Fruit fly (Drosophila melanogaster): ENCODE results near the gene CG12155.

CG12155 gene

DNA sequence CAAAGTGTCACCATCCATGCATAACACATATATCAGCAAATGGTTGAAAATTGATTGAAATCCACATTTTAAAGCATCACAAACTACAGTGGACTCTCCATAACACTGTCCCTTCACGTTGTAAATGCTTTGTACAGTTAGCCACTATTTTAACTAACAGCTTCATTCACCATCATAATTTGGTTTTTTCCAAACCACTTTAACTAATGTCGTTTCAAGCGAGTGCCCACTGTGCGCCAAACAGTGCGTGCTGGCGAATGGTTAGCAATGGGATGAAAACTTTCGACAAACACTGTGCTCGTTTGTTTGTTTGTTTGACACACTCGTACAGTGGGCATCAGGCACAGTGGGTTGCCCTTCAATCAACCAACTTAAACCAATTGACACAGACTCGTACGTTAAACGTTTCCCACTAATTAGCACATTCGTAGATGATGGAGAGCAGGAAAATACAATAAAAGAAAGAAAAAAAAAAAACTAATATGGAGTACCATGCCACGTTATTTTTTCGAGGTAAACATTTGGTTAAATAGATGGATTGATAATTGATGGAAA is 28.2 kb upstream of the CG12155 start (continued):
- TF ChIP-seq pho (GFP tag; optimal IDR thresholded peaks at IDR 0.05) (peak; percentile 92), CG6272 (GFP tag; IDR thresholded peaks at IDR 0.05) (peak; percentile 89), YL-1 (GFP tag; optimal IDR thresholded peaks at IDR 0.05) (peak; percentile 14), CG4360 (GFP tag; IDR thresholded peaks at IDR 0.05) (no peak), inv (GFP tag; IDR thresholded peaks at IDR 0.05; ENCODE audit: partially characterized antibody) (no peak), salm (tag; optimal IDR thresholded peaks at IDR 0.05) (peak; percentile 79), unc-4 (GFP tag; IDR thresholded peaks at IDR 0.05; ENCODE audit: partially characterized antibody) (no peak), sisA (GFP tag; IDR thresholded peaks at IDR 0.05) (peak; percentile 97), CG13296 (GFP tag; optimal IDR thresholded peaks at IDR 0.05) (peak; percentile 91), bab2 (GFP tag; optimal IDR thresholded peaks at IDR 0.05) (peak; percentile 95), CG2116 (GFP tag; optimal IDR thresholded peaks at IDR 0.05) (peak; percentile 37), croc (GFP tag; conservative IDR thresholded peaks at IDR 0.05) (peak; percentile 87), CG4282 (GFP tag; optimal IDR thresholded peaks at IDR 0.05) (peak; percentile 89), run (tag; optimal IDR thresholded peaks at IDR 0.05) (peak; percentile 59), nerfin-1 (tag; optimal IDR thresholded peaks at IDR 0.05) (peak; percentile 78), br (optimal IDR thresholded peaks at IDR 0.05) (no peak), CG11247 (GFP tag; IDR thresholded peaks at IDR 0.05) (peak; percentile 93), CG12769 (tag; optimal IDR thresholded peaks at IDR 0.05) (peak; percentile 98), Asciz (GFP tag; optimal IDR thresholded peaks at IDR 0.05) (peak; percentile 66), Chrac-16 (GFP tag; optimal IDR thresholded peaks at IDR 0.05) (peak; percentile 93), CG10462 (GFP tag; optimal IDR thresholded peaks at IDR 0.05) (peak; percentile 76), ttk (GFP tag; IDR thresholded peaks at IDR 0.05) (peak; percentile 95), bbx (GFP tag; IDR thresholded peaks at IDR 0.05; ENCODE audit: partially characterized antibody) (no peak), dpn (GFP tag; optimal IDR thresholded peaks at IDR 0.05) (peak; percentile 83 to 97), CG12219 (GFP tag; optimal IDR thresholded peaks at IDR 0.05) (peak; percentile 94), CG6254 (GFP tag; optimal IDR thresholded peaks at IDR 0.05) (peak; percentile 67), CG4617 (GFP tag; optimal IDR thresholded peaks at IDR 0.05; ENCODE audit: borderline replicate concordance) (peak; percentile 70), CG16815 (GFP tag; optimal IDR thresholded peaks at IDR 0.05) (peak; percentile 84), Mes4 (GFP tag; optimal IDR thresholded peaks at IDR 0.05) (peak; percentile 82), da (GFP tag; optimal IDR thresholded peaks at IDR 0.05) (peak; percentile 77), al (GFP tag; IDR thresholded peaks at IDR 0.05) (peak; percentile 90), CG4328 (GFP tag; optimal IDR thresholded peaks at IDR 0.05) (peak; percentile 80), CG3065 (GFP tag; optimal IDR thresholded peaks at IDR 0.05) (peak; percentile 61), CG10979 (tag; optimal IDR thresholded peaks at IDR 0.05) (peak; percentile 84), CG9817 (tag; optimal IDR thresholded peaks at IDR 0.05) (peak; percentile 96), CG32532 (GFP tag; IDR thresholded peaks at IDR 0.05) (peak; percentile 95), CG18262 (tag; optimal IDR thresholded peaks at IDR 0.05) (peak; percentile 82), Sry-δ (GFP tag; optimal IDR thresholded peaks at IDR 0.05) (peak; percentile 67), dati (GFP tag; IDR thresholded peaks at IDR 0.05) (peak; percentile 85), luna (GFP tag; optimal IDR thresholded peaks at IDR 0.05) (no peak), Atf3 (GFP tag; optimal IDR thresholded peaks at IDR 0.05) (peak; percentile 83), CG1233 (GFP tag; optimal IDR thresholded peaks at IDR 0.05) (peak; percentile 89), chm (GFP tag; IDR thresholded peaks at IDR 0.05) (peak; percentile 94), Side (GFP tag; optimal IDR thresholded peaks at IDR 0.05) (peak; percentile 71), oc (tag; optimal IDR thresholded peaks at IDR 0.05) (peak; percentile 86), pita (GFP tag; optimal IDR thresholded peaks at IDR 0.05) (no peak), CG16863 (GFP tag; optimal IDR thresholded peaks at IDR 0.05) (peak; percentile 90), Rx (GFP tag; IDR thresholded peaks at IDR 0.05) (peak; percentile 95), PHDP (tag; optimal IDR thresholded peaks at IDR 0.05) (peak; percentile 93), stc (GFP tag; IDR thresholded peaks at IDR 0.05) (peak; percentile 86), CG3838 (GFP tag; optimal IDR thresholded peaks at IDR 0.05) (peak; percentile 76)

Data from whole organism, embryonic.